Worm (Caenorhabditis elegans) whole organism, L1 larva: ENCODE measurements around the gene catp-7.

Source experiments
- C34B4.2 ChIP-seq: sonication (generic microtip); optimal IDR thresholded peaks from 2 replicates; lab custom pipeline; 2017; ENCODE audit warnings: mild to moderate bottlenecking, missing genetic modification characterization, missing compliant biosample characterization
- aha-1 ChIP-seq: fragments of 150-350 bp; optimal IDR thresholded peaks from 2 replicates; lab custom pipeline; 2014; ENCODE audit warnings: missing biosample characterization, missing genetic modification characterization
- ceh-8 ChIP-seq: fragments of 200-800 bp; sonication (Bioruptor generic); optimal IDR thresholded peaks from 2 replicates; lab custom pipeline; 2018; ENCODE audit warnings: mild to moderate bottlenecking, missing genetic modification characterization, moderate library complexity, missing compliant biosample characterization
- ceh-82 ChIP-seq, 3 experiments: fragments of 150-350 bp in 1 of 3; sonication (generic microtip) in 2 of 3; optimal IDR thresholded peaks; 2 replicates each; lab custom pipeline; 2014 to 2017; ENCODE audit warnings: missing biosample characterization in 3 of 3, missing genetic modification characterization in 3 of 3
- dpl-1 ChIP-seq, 3 experiments: fragments of 150-350 bp in 2 of 3; sonication (generic microtip) in 1 of 3; optimal IDR thresholded peaks; 2 replicates each; lab custom pipeline; 2014 to 2017; ENCODE audit warnings: missing biosample characterization in 3 of 3, missing genetic modification characterization in 3 of 3, missing genetic modification reagents in 3 of 3
- dsc-1 ChIP-seq: sonication (generic microtip); optimal IDR thresholded peaks from 2 replicates; lab custom pipeline; 2016; ENCODE audit warnings: mild to moderate bottlenecking, missing genetic modification characterization, missing compliant biosample characterization
- efl-1 ChIP-seq, 4 experiments: fragments of 150-350 bp; optimal IDR thresholded peaks in 3 of 4; peaks in 1 of 4; 1 replicate in 1 of 4; 2 replicates in 3 of 4; lab custom pipeline; 2014; ENCODE audit warnings: missing biosample characterization in 2 of 4, missing genetic modification characterization in 2 of 4, missing genetic modification reagents in 2 of 4
- egl-13 ChIP-seq: sonication (generic microtip); optimal IDR thresholded peaks from 2 replicates; lab custom pipeline; 2016; ENCODE audit warnings: missing genotype, missing genetic modification reagents, missing genetic modification characterization, missing compliant biosample characterization
- egl-27 ChIP-seq, 2 experiments: fragments of 150-350 bp in 1 of 2; sonication (generic microtip); optimal IDR thresholded peaks; 3 replicates each; lab custom pipeline; 2017 to 2018; ENCODE audit warnings: missing biosample characterization in 2 of 2, missing genetic modification characterization in 2 of 2, missing genetic modification reagents in 2 of 2
- elt-3 ChIP-seq, 6 experiments: fragments of 150-350 bp in 1 of 6; sonication (generic microtip); optimal IDR thresholded peaks; 2 replicates each; lab custom pipeline; 2017 to 2018; ENCODE audit warnings: missing biosample characterization in 6 of 6, missing genetic modification characterization in 6 of 6, inconsistent platforms in 1 of 6
- fkh-4 ChIP-seq: sonication (generic microtip); optimal IDR thresholded peaks from 2 replicates; lab custom pipeline; 2016; ENCODE audit warnings: missing compliant biosample characterization, missing genetic modification characterization, borderline replicate concordance
- fkh-8 ChIP-seq: sonication (generic microtip); optimal IDR thresholded peaks from 2 replicates; lab custom pipeline; 2016; ENCODE audit warnings: mild to moderate bottlenecking, missing genetic modification characterization, missing compliant biosample characterization
- grh-1 ChIP-seq: fragments of 200-800 bp; sonication (Bioruptor generic); IDR thresholded peaks from 2 replicates; pipeline ENCODE4 v1.3.6; 2022; ENCODE audit warnings: missing genetic modification reagents, missing genetic modification characterization, missing compliant biosample characterization
- hpl-2 ChIP-seq: fragments of 150-350 bp; optimal IDR thresholded peaks from 2 replicates; lab custom pipeline; 2014; ENCODE audit warnings: missing biosample characterization, missing genetic modification reagents, missing genetic modification characterization
- irx-1 ChIP-seq: sonication (generic microtip); optimal IDR thresholded peaks from 2 replicates; lab custom pipeline; 2016; ENCODE audit warnings: missing genetic modification characterization, missing compliant biosample characterization
- jun-1 ChIP-seq: fragments of 150-350 bp; optimal IDR thresholded peaks from 2 replicates; lab custom pipeline; 2014; ENCODE audit warnings: missing biosample characterization, missing genetic modification reagents, missing genetic modification characterization
- lin-15B ChIP-seq: fragments of 150-350 bp; sonication (generic microtip); optimal IDR thresholded peaks from 3 replicates; lab custom pipeline; 2014; ENCODE audit warnings: missing biosample characterization, missing genetic modification characterization
- mab-9 ChIP-seq: fragments of 200-800 bp; sonication (Bioruptor generic); IDR thresholded peaks from 2 replicates; pipeline ENCODE4 v1.3.6; 2022; ENCODE audit warnings: missing genetic modification reagents, missing genetic modification characterization, missing compliant biosample characterization
- mdl-1 ChIP-seq, 2 experiments: fragments of 150-350 bp; optimal IDR thresholded peaks; 2 replicates each; lab custom pipeline; 2014 to 2017; ENCODE audit warnings: missing biosample characterization in 2 of 2, missing genetic modification characterization in 2 of 2, inconsistent platforms in 1 of 2
- mef-2 ChIP-seq: fragments of 150-350 bp; optimal IDR thresholded peaks from 2 replicates; lab custom pipeline; 2014; ENCODE audit warnings: missing biosample characterization, missing genetic modification characterization
- mep-1 ChIP-seq: fragments of 150-350 bp; optimal IDR thresholded peaks from 2 replicates; lab custom pipeline; 2014; ENCODE audit warnings: missing biosample characterization, missing genetic modification characterization
- nhr-11 ChIP-seq: fragments of 150-350 bp; optimal IDR thresholded peaks from 2 replicates; lab custom pipeline; 2014; ENCODE audit warnings: missing biosample characterization, missing genetic modification characterization
- nhr-12 ChIP-seq: sonication (generic microtip); optimal IDR thresholded peaks from 2 replicates; lab custom pipeline; 2017; ENCODE audit warnings: missing biosample characterization, missing genetic modification characterization
- nhr-237 ChIP-seq: fragments of 150-350 bp; optimal IDR thresholded peaks from 2 replicates; lab custom pipeline; 2014; ENCODE audit warnings: missing biosample characterization, missing genetic modification characterization
- nhr-71 ChIP-seq: sonication (generic microtip); optimal IDR thresholded peaks from 2 replicates; lab custom pipeline; 2016; ENCODE audit warnings: mild to moderate bottlenecking, missing genetic modification characterization, moderate library complexity, missing compliant biosample characterization
- nhr-77 ChIP-seq: fragments of 150-350 bp; optimal IDR thresholded peaks from 2 replicates; lab custom pipeline; 2014; ENCODE audit warnings: missing biosample characterization, missing genetic modification characterization
- nhr-85 ChIP-seq: sonication (generic microtip); peaks from one replicate; lab custom pipeline; 2016; ENCODE audit warnings: missing genetic modification characterization, inconsistent platforms, missing compliant biosample characterization
- pag-3 ChIP-seq: sonication (generic microtip); optimal IDR thresholded peaks from 2 replicates; lab custom pipeline; 2017; ENCODE audit warnings: missing genetic modification characterization, mild to moderate bottlenecking, missing compliant biosample characterization, antibody characterized with exemption, borderline replicate concordance; ENCODE audit not compliant: insufficient read depth
- rnt-1 ChIP-seq: sonication (generic microtip); optimal IDR thresholded peaks from 2 replicates; lab custom pipeline; 2016; ENCODE audit warnings: mild to moderate bottlenecking, missing genetic modification characterization, moderate library complexity, missing compliant biosample characterization
- sox-4 ChIP-seq: sonication (generic microtip); optimal IDR thresholded peaks from 2 replicates; lab custom pipeline; 2016; ENCODE audit warnings: missing genetic modification characterization, missing compliant biosample characterization
- sptf-1 ChIP-seq: fragments of 150-350 bp; optimal IDR thresholded peaks from 2 replicates; lab custom pipeline; 2014; ENCODE audit warnings: missing biosample characterization, missing genetic modification characterization
- tbx-2 ChIP-seq: sonication (generic microtip); optimal IDR thresholded peaks from 2 replicates; lab custom pipeline; 2016; ENCODE audit warnings: missing genetic modification characterization, missing compliant biosample characterization
- unc-30 ChIP-seq: sonication (generic microtip); optimal IDR thresholded peaks from 2 replicates; lab custom pipeline; 2017; ENCODE audit warnings: missing biosample characterization, missing genetic modification characterization
- unc-62 ChIP-seq: fragments of 150-350 bp; optimal IDR thresholded peaks from 2 replicates; lab custom pipeline; 2014; ENCODE audit warnings: missing biosample characterization, missing genetic modification reagents, missing genetic modification characterization
- zag-1 ChIP-seq: fragments of 150-350 bp; optimal IDR thresholded peaks from 2 replicates; lab custom pipeline; 2014; ENCODE audit warnings: missing biosample characterization, missing genetic modification characterization
- zip-4 ChIP-seq: fragments of 200-800 bp; sonication (Bioruptor generic); optimal IDR thresholded peaks from 2 replicates; lab custom pipeline; 2018; ENCODE audit warnings: mild to moderate bottlenecking, missing genetic modification characterization, moderate library complexity, missing compliant biosample characterization
- ztf-11 ChIP-seq, 2 experiments: sonication (generic microtip); optimal IDR thresholded peaks; 2 replicates each; lab custom pipeline; 2016 to 2017; ENCODE audit warnings: missing genetic modification characterization in 2 of 2, missing biosample characterization in 1 of 2, missing compliant biosample characterization in 1 of 2
- ztf-4 ChIP-seq: fragments of 150-350 bp; optimal IDR thresholded peaks from 2 replicates; lab custom pipeline; 2014; ENCODE audit warnings: missing biosample characterization, missing genetic modification characterization

catp-7 gene

ce11 chrIV:8629609-8630052, 43.8 kb downstream of the catp-7 start (continued):
- TF ChIP-seq aha-1 (tag; lab: Kevin White, UChicago): no peak
- TF ChIP-seq mdl-1 (tag; optimal IDR thresholded peaks at IDR 0.05; lab: Kevin White, UChicago): peak in 1 of 2 experiments; percentile 44
- no peak for TF ChIP-seq ztf-4 (tag; lab: Kevin White, UChicago)
- TF ChIP-seq lin-15B (tag; lab: Kevin White, UChicago): no peak
- peak; percentile 56 for TF ChIP-seq nhr-77 (tag; lab: Kevin White, UChicago)
- peak; percentile 39 for TF ChIP-seq rnt-1
- peak; percentile 50 for TF ChIP-seq irx-1
- TF ChIP-seq efl-1 (optimal IDR thresholded peaks at IDR 0.05; lab: Kevin White, UChicago): peak; percentile 48 to 60
- peak; percentile 2 to 55 for TF ChIP-seq efl-1 (GFP tag; optimal IDR thresholded peaks at IDR 0.05 in 1 of 2; lab: Kevin White, UChicago)
- no peak for TF ChIP-seq pag-3 (tag; lab: Kevin White, UChicago)
- TF ChIP-seq sptf-1: no peak
- no peak for TF ChIP-seq mab-9
- TF ChIP-seq elt-3 (tag; optimal IDR thresholded peaks at IDR 0.05; lab: Kevin White, UChicago): no peak
- TF ChIP-seq mef-2: peak; percentile 38
- peak; percentile 63 for TF ChIP-seq fkh-8 (tag; lab: Kevin White, UChicago)
- no peak for TF ChIP-seq unc-62
- TF ChIP-seq mep-1 (tag; lab: Kevin White, UChicago): peak; percentile 45
- TF ChIP-seq, all 84 proteins: peak for 31

- TF ChIP-seq nhr-71: peak; percentile 43
- TF ChIP-seq irx-1: no peak
- TF ChIP-seq dsc-1: peak; percentile 54
- TF ChIP-seq ceh-8 (GFP tag; lab: Kevin White, UChicago): peak; percentile 70
- TF ChIP-seq nhr-11 (tag; lab: Kevin White, UChicago): peak; percentile 13
- peak; percentile 16 for TF ChIP-seq fkh-8 (tag; lab: Kevin White, UChicago)
- TF ChIP-seq grh-1 (GFP tag; lab: Robert Waterston, UW): no peak
Measured at ce11 chrIV:8630243-8630642, 44.5 kb downstream of the catp-7 start.

ce11 chrIV:8631033-8631432, 45.2 kb downstream of the catp-7 start, which contains the start of gene dgk-4:
Gene dgk-4, plus strand, starts transcription at chrIV:8631333.
- TF ChIP-seq egl-13: no peak
- TF ChIP-seq hpl-2 (GFP tag; lab: Kevin White, UChicago): no peak
- TF ChIP-seq fkh-4 (tag; lab: Kevin White, UChicago): no peak
- no peak for TF ChIP-seq fkh-8 (tag; lab: Kevin White, UChicago)
- TF ChIP-seq, all 84 proteins: peak for 0

- no peak for TF ChIP-seq jun-1 (tag; lab: Kevin White, UChicago)
- TF ChIP-seq sox-4 (tag; lab: Kevin White, UChicago): no peak
- TF ChIP-seq efl-1 (optimal IDR thresholded peaks at IDR 0.05; lab: Kevin White, UChicago): no peak
- no peak for TF ChIP-seq efl-1 (GFP tag; optimal IDR thresholded peaks at IDR 0.05 in 1 of 2; lab: Kevin White, UChicago)
- no peak for TF ChIP-seq mdl-1 (tag; optimal IDR thresholded peaks at IDR 0.05; lab: Kevin White, UChicago)
- no peak for TF ChIP-seq mab-9
- TF ChIP-seq nhr-71: no peak
- TF ChIP-seq zag-1 (tag; lab: Kevin White, UChicago): no peak
- TF ChIP-seq tbx-2: no peak
- TF ChIP-seq C34B4.2: no peak
- TF ChIP-seq nhr-12 (tag; lab: Kevin White, UChicago): no peak
- TF ChIP-seq zip-4 (GFP tag; lab: Kevin White, UChicago): no peak
- TF ChIP-seq ceh-82 (tag; optimal IDR thresholded peaks at IDR 0.05; lab: Kevin White, UChicago): no peak
- TF ChIP-seq unc-30 (tag; lab: Kevin White, UChicago): no peak
- TF ChIP-seq nhr-237 (tag; lab: Kevin White, UChicago): no peak
- no peak for TF ChIP-seq dpl-1 (GFP tag; optimal IDR thresholded peaks at IDR 0.05; lab: Kevin White, UChicago)
- no peak for TF ChIP-seq irx-1
- TF ChIP-seq mep-1 (tag; lab: Kevin White, UChicago): no peak
- TF ChIP-seq egl-27 (tag; optimal IDR thresholded peaks at IDR 0.05; lab: Kevin White, UChicago): no peak
- no peak for TF ChIP-seq nhr-85 (tag; lab: Kevin White, UChicago)
- no peak for TF ChIP-seq ztf-11 (tag; optimal IDR thresholded peaks at IDR 0.05; lab: Kevin White, UChicago)
Measured at ce11 chrIV:8638761-8639160, 53.0 kb downstream of the catp-7 start, which contains the start of gene F42A9.9. Gene F42A9.9, minus strand, starts transcription at chrIV:8638861.
